Worm (Caenorhabditis elegans) whole organism, young adult: ENCODE data around the gene asb-1.
A peak's percentile ranks its signal among the peaks of the same experiment; 100 is the strongest.

ENCODE experiments used
- C17E4.6 ChIP-seq: fragments of 200-800 bp; sonication (Bioruptor generic); IDR thresholded peaks from 2 replicates; pipeline ENCODE4 v1.3.6; 2022; ENCODE audit warnings: missing genetic modification reagents, missing genetic modification characterization, missing compliant biosample characterization
- F22D6.2 ChIP-seq: sonication (generic microtip); optimal IDR thresholded peaks from 2 replicates; lab custom pipeline; 2016; ENCODE audit warnings: mild to moderate bottlenecking, missing genetic modification characterization, missing compliant biosample characterization
- F33H1.4 ChIP-seq: fragments of 200-800 bp; sonication (Bioruptor generic); IDR thresholded peaks from 2 replicates; pipeline ENCODE4 v1.3.6; 2022; ENCODE audit warnings: missing genetic modification reagents, missing genetic modification characterization, missing compliant biosample characterization
- F37B4.10 ChIP-seq: fragments of 200-800 bp; sonication (Bioruptor generic); IDR thresholded peaks from 2 replicates; pipeline ENCODE4 v1.3.6; 2022; ENCODE audit warnings: missing genetic modification characterization, missing compliant biosample characterization
- F49E8.2 ChIP-seq: sonication (generic microtip); optimal IDR thresholded peaks from 3 replicates; lab custom pipeline; 2017; ENCODE audit warnings: missing genetic modification characterization, mild to moderate bottlenecking, missing compliant biosample characterization, antibody characterized with exemption, moderate library complexity; ENCODE audit not compliant: insufficient read depth
- K11D2.4 ChIP-seq: fragments of 200-800 bp; sonication (Bioruptor generic); IDR thresholded peaks from 2 replicates; pipeline ENCODE4 v1.3.6; 2022; ENCODE audit warnings: missing genetic modification reagents, missing genetic modification characterization, missing compliant biosample characterization
- Y53F4B.3 ChIP-seq: fragments of 200-800 bp; sonication (Bioruptor generic); IDR thresholded peaks from 2 replicates; pipeline ENCODE4 v1.3.6; 2022; ENCODE audit warnings: missing genetic modification reagents, missing genetic modification characterization, missing compliant biosample characterization
- Y56A3A.18 ChIP-seq: fragments of 200-800 bp; sonication (Bioruptor generic); IDR thresholded peaks from 2 replicates; pipeline ENCODE4 v1.3.6; 2022; ENCODE audit warnings: missing genetic modification reagents, missing genetic modification characterization, missing compliant biosample characterization
- ama-1 ChIP-seq, 3 experiments: fragments of 150-350 bp in 1 of 3; sonication (generic microtip) in 2 of 3; optimal IDR thresholded peaks; 2 replicates each; lab custom pipeline; 2014 to 2018; ENCODE audit warnings: missing biosample characterization in 2 of 3, missing genetic modification characterization in 2 of 3, missing genetic modification reagents in 2 of 3
- aptf-2 ChIP-seq: fragments of 200-800 bp; sonication (Bioruptor generic); conservative IDR thresholded peaks from 2 replicates; pipeline ENCODE4 v1.3.6; 2022; ENCODE audit warnings: missing genetic modification reagents, missing genetic modification characterization, missing compliant biosample characterization
- attf-6 ChIP-seq: fragments of 200-800 bp; sonication (Bioruptor generic); IDR thresholded peaks from 2 replicates; pipeline ENCODE4 v1.3.6; 2022; ENCODE audit warnings: missing genetic modification reagents, missing genetic modification characterization, missing compliant biosample characterization
- ceh-27 ChIP-seq: fragments of 200-800 bp; sonication (Bioruptor generic); optimal IDR thresholded peaks from 2 replicates; lab custom pipeline; 2018; ENCODE audit warnings: mild to moderate bottlenecking, missing genetic modification characterization, moderate library complexity, missing compliant biosample characterization
- ceh-79 ChIP-seq: sonication (generic microtip); optimal IDR thresholded peaks from 2 replicates; lab custom pipeline; 2017; ENCODE audit warnings: mild to moderate bottlenecking, missing genetic modification characterization, missing compliant biosample characterization
- ceh-91 ChIP-seq: fragments of 200-800 bp; sonication (Bioruptor generic); IDR thresholded peaks from 2 replicates; pipeline ENCODE4 v1.3.6; 2022; ENCODE audit warnings: missing genetic modification reagents, missing genetic modification characterization, missing compliant biosample characterization
- chd-7 ChIP-seq: sonication (generic microtip); optimal IDR thresholded peaks from 2 replicates; lab custom pipeline; 2016; ENCODE audit warnings: mild to moderate bottlenecking, missing genetic modification characterization, moderate library complexity, missing compliant biosample characterization
- die-1 ChIP-seq: sonication (generic microtip); optimal IDR thresholded peaks from 2 replicates; lab custom pipeline; 2016; ENCODE audit warnings: missing genotype, mild to moderate bottlenecking, missing genetic modification characterization, missing compliant biosample characterization
- dox-1 ChIP-seq: fragments of 200-800 bp; sonication (Bioruptor generic); IDR thresholded peaks from 2 replicates; pipeline ENCODE4 v1.3.6; 2022; ENCODE audit warnings: missing genetic modification reagents, missing genetic modification characterization, missing compliant biosample characterization
- dpl-1 ChIP-seq: fragments of 150-350 bp; optimal IDR thresholded peaks from 2 replicates; lab custom pipeline; 2014; ENCODE audit warnings: missing biosample characterization, missing genetic modification reagents, missing genetic modification characterization
- efl-1 ChIP-seq: fragments of 150-350 bp; optimal IDR thresholded peaks from 2 replicates; lab custom pipeline; 2014; ENCODE audit warnings: missing biosample characterization, missing genetic modification reagents, missing genetic modification characterization
- egl-44 ChIP-seq: fragments of 200-800 bp; sonication (Bioruptor generic); IDR thresholded peaks from 2 replicates; pipeline ENCODE4 v1.3.6; 2022; ENCODE audit warnings: missing genetic modification reagents, missing genetic modification characterization, missing compliant biosample characterization
- ets-4 ChIP-seq: fragments of 200-800 bp; sonication (Bioruptor generic); optimal IDR thresholded peaks from 2 replicates; lab custom pipeline; 2018; ENCODE audit warnings: mild to moderate bottlenecking, missing genetic modification characterization, missing compliant biosample characterization
- hmg-1.2 ChIP-seq: fragments of 200-800 bp; sonication (Bioruptor generic); IDR thresholded peaks from 2 replicates; pipeline ENCODE4 v1.3.6; 2022; ENCODE audit warnings: missing genetic modification reagents, missing genetic modification characterization, missing compliant biosample characterization
- lir-1 ChIP-seq: fragments of 200-800 bp; sonication (Bioruptor generic); conservative IDR thresholded peaks from 2 replicates; pipeline ENCODE4 v1.3.6; 2022; ENCODE audit warnings: missing genetic modification reagents, missing genetic modification characterization, missing compliant biosample characterization
- madf-10 ChIP-seq: sonication (generic microtip); optimal IDR thresholded peaks from 2 replicates; lab custom pipeline; 2016; ENCODE audit warnings: mild to moderate bottlenecking, missing genetic modification characterization, missing compliant biosample characterization
- nfyb-1 ChIP-seq: fragments of 200-800 bp; sonication (Bioruptor generic); IDR thresholded peaks from 2 replicates; pipeline ENCODE4 v1.3.6; 2022; ENCODE audit warnings: missing genetic modification reagents, missing genetic modification characterization, missing compliant biosample characterization
- nhr-120 ChIP-seq: fragments of 200-800 bp; sonication (Bioruptor generic); IDR thresholded peaks from 2 replicates; pipeline ENCODE4 v1.3.6; 2022; ENCODE audit warnings: missing genetic modification characterization, missing compliant biosample characterization
- nhr-179 ChIP-seq: sonication (generic microtip); optimal IDR thresholded peaks from 2 replicates; lab custom pipeline; 2016; ENCODE audit warnings: mild to moderate bottlenecking, missing genetic modification characterization, missing compliant biosample characterization
- sea-2 ChIP-seq: fragments of 200-800 bp; sonication (Bioruptor generic); IDR thresholded peaks from 2 replicates; pipeline ENCODE4 v1.3.6; 2022; ENCODE audit warnings: missing genetic modification characterization, missing compliant biosample characterization
- tbp1 ChIP-seq: fragments of 200-800 bp; sonication (Bioruptor generic); optimal IDR thresholded peaks from 2 replicates; lab custom pipeline; 2018; ENCODE audit warnings: mild to moderate bottlenecking, missing genetic modification characterization, missing compliant biosample characterization
- zim-3 ChIP-seq: sonication (generic microtip); optimal IDR thresholded peaks from 2 replicates; lab custom pipeline; 2017; ENCODE audit warnings: mild to moderate bottlenecking, missing genetic modification characterization, moderate library complexity, missing compliant biosample characterization
- ztf-25 ChIP-seq: fragments of 200-800 bp; sonication (Bioruptor generic); IDR thresholded peaks from 2 replicates; pipeline ENCODE4 v1.3.6; 2022; ENCODE audit warnings: missing genetic modification reagents, missing genetic modification characterization, missing compliant biosample characterization

Gene asb-1

DNA sequence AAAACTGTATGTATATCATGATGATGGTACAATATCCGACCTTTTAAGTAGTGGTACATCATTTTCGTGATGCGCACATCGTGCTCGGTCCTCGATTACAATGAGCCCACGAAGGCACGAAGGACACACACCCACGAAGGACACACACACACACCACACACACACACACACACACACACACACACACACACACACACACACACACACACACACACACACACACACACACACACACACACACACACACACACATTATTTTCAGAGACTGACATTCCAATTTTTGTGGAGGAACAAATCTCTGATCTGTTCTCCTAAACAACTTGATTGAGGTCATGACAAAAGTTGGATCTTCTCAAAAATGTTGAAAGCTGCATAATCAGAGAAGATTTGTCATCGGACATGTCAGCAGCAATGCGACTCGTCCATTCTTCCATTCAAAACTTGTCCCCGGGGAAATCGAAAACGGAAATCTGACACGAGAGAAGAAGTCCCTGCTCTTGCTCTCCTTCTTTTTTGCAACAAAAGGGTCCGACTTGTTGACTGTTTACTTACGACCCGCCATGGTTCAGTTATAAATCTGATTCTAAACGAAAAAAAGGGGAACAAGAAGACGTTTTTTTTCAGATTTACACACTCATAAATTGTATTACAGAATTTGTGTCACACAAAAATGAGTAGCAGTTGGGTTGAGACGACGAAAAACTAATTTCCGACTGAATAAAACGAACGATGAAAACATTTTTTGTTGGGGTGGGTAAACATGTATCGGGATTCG, 30.7 kb upstream of the asb-1 start (continued):
- peak; percentile 49; the same call in 1 of the 2 replicates for TF ChIP-seq dox-1 (GFP tag; lab: Robert Waterston, UW)
- peak; percentile 76 for TF ChIP-seq lir-1 (GFP tag; lab: Robert Waterston, UW)
- no peak for TF ChIP-seq nhr-120 (GFP tag; lab: Robert Waterston, UW)
- TF ChIP-seq chd-7 (tag; lab: Kevin White, UChicago): peak; percentile 38
- no peak for TF ChIP-seq tbp1 (GFP tag; lab: Kevin White, UChicago)
- TF ChIP-seq Y53F4B.3: no peak
- no peak for TF ChIP-seq efl-1 (GFP tag; lab: Kevin White, UChicago)
- no peak for TF ChIP-seq K11D2.4 (GFP tag; lab: Robert Waterston, UW)
- no peak for TF ChIP-seq ceh-27 (GFP tag; lab: Kevin White, UChicago)
- TF ChIP-seq die-1: no peak
- no peak for TF ChIP-seq ama-1 (optimal IDR thresholded peaks at IDR 0.05; lab: Kevin White, UChicago)
- no peak for TF ChIP-seq ama-1 (GFP tag; optimal IDR thresholded peaks at IDR 0.05; lab: Kevin White, UChicago)

DNA sequence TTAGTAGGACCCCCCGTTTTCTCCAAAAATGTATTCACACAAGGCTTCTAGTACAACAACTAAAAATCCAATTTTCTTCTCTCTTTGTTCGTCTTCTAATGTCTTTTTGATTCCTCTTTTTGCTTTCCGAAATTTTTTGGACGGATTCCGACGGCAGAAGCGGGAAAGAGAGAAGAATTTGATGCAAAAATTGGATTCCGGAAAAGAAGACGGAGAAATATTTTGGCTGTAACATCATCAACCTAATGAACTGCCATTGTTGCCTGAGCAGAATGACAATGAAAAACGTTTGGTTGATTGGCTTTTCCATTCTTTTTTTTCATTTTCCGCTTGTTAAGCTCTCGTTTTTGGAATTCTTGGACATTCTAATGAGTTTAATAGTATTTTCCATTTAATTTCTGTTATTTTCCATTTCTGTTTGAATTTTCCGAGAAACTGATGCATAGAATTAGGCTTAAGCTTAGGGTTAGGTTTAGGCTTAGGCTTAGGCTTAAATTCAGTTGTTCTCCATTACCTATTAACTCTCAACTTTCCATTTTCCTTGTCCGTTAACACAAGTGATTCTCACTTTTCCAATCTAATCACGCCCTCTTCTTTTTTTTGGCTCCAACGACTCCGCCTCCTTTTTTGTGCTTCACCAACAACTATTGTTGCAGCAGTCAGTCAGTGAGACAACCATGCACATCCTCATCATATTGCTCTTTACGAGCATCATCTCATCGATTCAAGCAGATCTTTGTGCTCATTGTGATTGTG, 26.9 kb upstream of the asb-1 start, which contains the start of gene lron-5:
lron-5 (plus strand) TSS at position 655 of the 756 bp plus-strand sequence.
- TF ChIP-seq C17E4.6 (no peak), zim-3 (no peak), attf-6 (GFP tag; lab: Robert Waterston, UW) (no peak), madf-10 (no peak), egl-44 (GFP tag; lab: Robert Waterston, UW) (no peak), F33H1.4 (GFP tag; lab: Robert Waterston, UW) (no peak), ceh-79 (tag; lab: Kevin White, UChicago) (no peak), sea-2 (no peak), ceh-91 (GFP tag; lab: Robert Waterston, UW) (no peak), F22D6.2 (tag; lab: Kevin White, UChicago) (no peak), K11D2.4 (GFP tag; lab: Robert Waterston, UW) (no peak), ztf-25 (no peak), nfyb-1 (GFP tag; lab: Robert Waterston, UW) (no peak)
- TF ChIP-seq, all 124 proteins: peak for 0

DNA sequence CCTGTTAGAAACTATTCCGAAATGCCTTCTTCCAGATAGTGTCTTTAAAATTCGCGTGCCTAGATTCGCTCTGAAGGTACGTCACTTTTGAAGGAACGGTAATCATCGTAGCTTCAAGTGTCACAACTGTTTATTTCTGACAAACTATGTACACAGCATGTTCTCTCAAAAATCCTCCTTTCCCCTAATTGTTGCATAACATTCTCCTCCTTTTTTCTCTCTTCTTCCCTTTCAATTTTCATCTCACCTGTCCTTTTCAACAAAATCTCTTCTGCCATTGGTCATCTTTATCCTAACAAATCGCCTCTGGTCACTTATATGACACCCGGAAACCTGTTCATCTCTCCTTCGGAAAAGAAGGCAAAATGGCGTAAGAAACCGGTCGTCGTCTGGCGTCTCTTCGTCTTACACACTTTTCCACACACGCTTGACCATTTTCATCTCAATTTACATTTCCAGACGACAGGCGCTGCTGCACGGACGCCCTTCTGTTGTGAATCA, 20.5 kb upstream of the asb-1 start, which contains the start of gene lips-3:
lips-3 (plus strand) TSS at position 458 of the 501 bp plus-strand sequence.
- TF ChIP-seq nhr-179 (no peak), Y56A3A.18 (GFP tag; lab: Robert Waterston, UW) (no peak), ets-4 (no peak), F37B4.10 (GFP tag; lab: Robert Waterston, UW) (no peak), ceh-27 (GFP tag; lab: Kevin White, UChicago) (no peak), aptf-2 (GFP tag; lab: Robert Waterston, UW) (no peak)

DNA sequence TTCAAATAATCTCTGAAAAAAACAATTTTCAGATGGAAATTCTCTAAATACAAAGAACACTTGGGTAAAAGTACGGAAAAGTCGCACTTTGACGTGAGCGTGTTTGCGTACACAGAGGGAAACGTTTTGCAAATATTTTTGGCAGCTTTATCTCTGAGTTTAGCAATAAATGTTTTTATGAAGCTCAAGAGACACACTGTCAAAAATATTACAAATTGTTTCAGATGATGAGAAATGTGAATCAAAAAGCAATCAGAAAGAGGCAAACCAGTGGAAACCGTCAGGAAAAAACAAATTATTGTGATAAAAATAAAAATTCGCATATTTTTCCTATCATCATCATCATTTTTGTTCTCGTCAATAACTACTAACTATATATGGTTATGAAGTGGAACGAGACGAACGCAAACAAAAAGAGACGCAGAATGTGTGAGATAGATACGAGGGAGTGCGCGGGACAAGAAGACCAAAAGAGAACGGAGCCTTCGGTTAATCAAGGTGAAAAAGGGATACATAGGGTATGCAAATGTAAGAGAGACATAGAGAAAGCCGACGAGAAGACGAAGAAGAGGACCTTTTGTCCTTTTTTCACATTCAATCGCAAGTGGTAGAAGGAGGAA, 16.8 kb upstream of the asb-1 start, which contains the start of gene sel-2:
sel-2 (minus strand) TSS at position 51 of the 620 bp plus-strand sequence.
- TF ChIP-seq dpl-1 (GFP tag; lab: Kevin White, UChicago): no peak
- peak; percentile 61; the same call in 1 of the 2 replicates for TF ChIP-seq hmg-1.2
- TF ChIP-seq F49E8.2: no peak
